Worm (Caenorhabditis elegans) whole organism, early embryonic: ENCODE results near the gene srt-52.

Experiments used
- ama-1 ChIP-seq: fragments of 150-350 bp; optimal IDR thresholded peaks from 2 replicates; lab custom pipeline; 2014
- ceh-13 ChIP-seq: fragments of 200-800 bp; sonication (Bioruptor generic); optimal IDR thresholded peaks from 2 replicates; lab custom pipeline; 2018; ENCODE audit warnings: mild to moderate bottlenecking, missing genetic modification characterization, missing compliant biosample characterization
- flt-1 ChIP-seq: fragments of 200-800 bp; sonication (Bioruptor generic); IDR thresholded peaks from 2 replicates; pipeline ENCODE4 v1.3.6; 2022; ENCODE audit warnings: missing genetic modification characterization, missing compliant biosample characterization
- scrt-1 ChIP-seq: fragments of 200-800 bp; sonication (Bioruptor generic); IDR thresholded peaks from 2 replicates; pipeline ENCODE4 v1.3.6; 2022; ENCODE audit warnings: missing genetic modification characterization, missing compliant biosample characterization

DNA sequence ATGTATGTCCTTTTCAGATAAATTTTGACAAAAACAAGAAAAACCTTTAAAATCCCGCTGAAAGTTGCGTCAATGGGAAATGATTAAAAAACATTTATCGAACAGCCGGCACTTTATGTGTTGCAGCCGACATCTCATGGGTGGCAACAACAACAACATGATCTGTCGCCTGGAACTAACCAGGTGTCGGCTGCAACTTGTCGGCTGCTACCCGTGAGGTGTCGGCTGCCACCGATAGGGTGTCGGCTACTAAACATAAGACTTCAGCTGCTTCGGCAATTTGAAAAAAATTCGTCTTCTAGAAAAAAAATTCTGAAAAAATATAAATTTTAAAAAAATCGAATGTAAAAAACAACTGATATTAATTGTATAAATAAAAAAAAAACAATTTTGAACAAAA, 28.2 kb downstream of the srt-52 start:
- TF ChIP-seq scrt-1 (GFP tag; lab: Robert Waterston, UW): no peak
- no peak for TF ChIP-seq ama-1 (lab: Kevin White, UChicago)
- TF ChIP-seq flt-1 (GFP tag; lab: Robert Waterston, UW): no peak
- TF ChIP-seq ceh-13 (GFP tag; lab: Kevin White, UChicago): no peak
